Worm (Caenorhabditis elegans) whole organism, late embryonic: ENCODE results near the gene C35D10.10.

ENCODE experiments used
- F13H6.1 ChIP-seq: sonication (generic microtip); optimal IDR thresholded peaks from 2 replicates; lab custom pipeline; 2016; ENCODE audit warnings: missing genetic modification characterization, missing compliant biosample characterization
- ceh-6 ChIP-seq: fragments of 200-800 bp; sonication (Bioruptor generic); optimal IDR thresholded peaks from 2 replicates; lab custom pipeline; 2018; ENCODE audit warnings: mild to moderate bottlenecking, missing genetic modification characterization, missing compliant biosample characterization
- ceh-9 ChIP-seq: sonication (generic microtip); optimal IDR thresholded peaks from 2 replicates; lab custom pipeline; 2016; ENCODE audit warnings: mild to moderate bottlenecking, missing genetic modification characterization, inconsistent platforms, missing compliant biosample characterization
- elt-2 ChIP-seq: sonication (generic microtip); optimal IDR thresholded peaks from 2 replicates; lab custom pipeline; 2016; ENCODE audit warnings: missing genetic modification reagents, missing genetic modification characterization, missing compliant biosample characterization
- hlh-13 ChIP-seq: fragments of 200-800 bp; sonication (Bioruptor generic); optimal IDR thresholded peaks from 2 replicates; lab custom pipeline; 2018; ENCODE audit warnings: mild to moderate bottlenecking, missing genetic modification characterization, missing compliant biosample characterization
- hlh-30 ChIP-seq: sonication (generic microtip); optimal IDR thresholded peaks from 2 replicates; lab custom pipeline; 2017; ENCODE audit warnings: antibody characterized with exemption, missing genetic modification characterization, missing compliant biosample characterization; ENCODE audit not compliant: insufficient read depth
- lim-6 ChIP-seq: sonication (generic microtip); optimal IDR thresholded peaks from 2 replicates; lab custom pipeline; 2016; ENCODE audit warnings: missing genetic modification characterization, missing compliant biosample characterization
- madf-2 ChIP-seq: sonication (generic microtip); optimal IDR thresholded peaks from 2 replicates; lab custom pipeline; 2017; ENCODE audit warnings: missing genetic modification characterization, missing compliant biosample characterization
- nhr-11 ChIP-seq: fragments of 150-350 bp; optimal IDR thresholded peaks from 2 replicates; lab custom pipeline; 2014; ENCODE audit warnings: missing biosample characterization, missing genetic modification characterization
- pha-4 ChIP-seq: fragments of 150-350 bp; optimal IDR thresholded peaks from 2 replicates; lab custom pipeline; 2018; ENCODE audit warnings: missing biosample characterization, missing genetic modification reagents, missing genetic modification characterization
- pqm-1 ChIP-seq: sonication (generic microtip); optimal IDR thresholded peaks from 2 replicates; lab custom pipeline; 2016; ENCODE audit warnings: missing genetic modification characterization, missing compliant biosample characterization
- rnt-1 ChIP-seq: sonication (generic microtip); optimal IDR thresholded peaks from 2 replicates; lab custom pipeline; 2016; ENCODE audit warnings: missing genetic modification characterization, missing compliant biosample characterization
- sdc-2 ChIP-seq: sonication (generic microtip); optimal IDR thresholded peaks from 2 replicates; lab custom pipeline; 2016; ENCODE audit warnings: missing genotype, missing genetic modification characterization, missing compliant biosample characterization

DNA sequence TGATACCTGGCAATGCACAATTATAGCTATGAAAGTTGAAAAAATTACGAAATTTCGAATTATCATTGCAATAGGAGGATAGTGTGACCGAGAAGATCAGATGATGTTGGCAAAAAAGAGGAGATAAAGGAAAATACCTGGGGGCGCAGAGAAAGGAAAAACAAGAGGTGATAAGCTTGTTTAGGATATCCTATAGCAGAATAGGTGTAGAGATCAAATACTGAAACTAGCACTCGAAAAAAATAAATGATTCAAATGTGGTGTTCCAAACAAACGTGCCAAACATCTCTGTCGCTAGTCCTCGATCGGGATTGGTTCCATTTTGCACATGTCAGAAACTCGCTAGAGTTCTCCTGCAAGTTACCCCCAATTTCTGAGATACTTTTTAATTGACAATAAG is 32.2 kb downstream of the C35D10.10 start, which contains the start of gene F26A1.9:
- TF ChIP-seq nhr-11 (tag; lab: Kevin White, UChicago) (no peak), ceh-6 (GFP tag; lab: Kevin White, UChicago) (no peak), elt-2 (tag; lab: Kevin White, UChicago) (no peak), lim-6 (tag; lab: Kevin White, UChicago) (no peak), rnt-1 (no peak), hlh-13 (GFP tag; lab: Kevin White, UChicago) (no peak), madf-2 (no peak), pqm-1 (no peak), pha-4 (tag; lab: Kevin White, UChicago) (no peak), sdc-2 (tag; lab: Kevin White, UChicago) (no peak), ceh-9 (tag; lab: Kevin White, UChicago) (no peak), F13H6.1 (tag; lab: Kevin White, UChicago) (no peak), hlh-30 (tag; lab: Kevin White, UChicago) (no peak)
